Fruit fly (Drosophila melanogaster): ENCODE results near the gene CG7202.

The CG7202 gene

DNA sequence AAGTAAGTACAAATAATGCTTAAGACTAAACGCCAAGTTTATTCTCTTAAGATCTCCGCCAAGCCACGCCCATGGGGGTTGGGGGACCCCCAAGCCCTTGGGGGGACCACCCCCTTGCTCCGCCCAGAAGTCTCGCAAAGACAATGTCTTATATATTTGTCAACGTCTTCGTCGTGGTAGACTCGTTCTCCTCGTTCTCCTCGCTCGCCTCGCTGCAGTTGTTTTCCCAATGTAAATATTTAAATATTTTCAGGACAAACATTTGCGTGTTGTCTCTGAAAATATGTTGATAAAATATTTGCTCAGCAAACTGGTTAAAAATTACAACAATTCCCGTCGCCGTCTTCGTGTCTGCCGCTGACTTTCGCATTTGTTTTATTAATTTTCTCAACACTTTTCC, 28.3 kb downstream of the CG7202 start (continued):
- TF ChIP-seq sc (optimal IDR thresholded peaks at IDR 0.05) (no peak), sc (GFP tag; optimal IDR thresholded peaks at IDR 0.05) (peak; percentile 89), Neu2 (GFP tag; optimal IDR thresholded peaks at IDR 0.05; ENCODE audit: borderline replicate concordance) (peak; percentile 43), ftz-f1 (GFP tag; optimal IDR thresholded peaks at IDR 0.05) (no peak), Abd-B (GFP tag; optimal IDR thresholded peaks at IDR 0.05) (no peak), psq (GFP tag; optimal IDR thresholded peaks at IDR 0.05) (no peak), wdn (GFP tag; IDR thresholded peaks at IDR 0.05) (no peak), Dek (tag; optimal IDR thresholded peaks at IDR 0.05) (no peak), dpn (GFP tag; optimal IDR thresholded peaks at IDR 0.05) (no peak), CG4730 (GFP tag; IDR thresholded peaks at IDR 0.05) (no peak), CG13123 (GFP tag; optimal IDR thresholded peaks at IDR 0.05) (no peak), slp2 (GFP tag; optimal IDR thresholded peaks at IDR 0.05) (peak; percentile 25), fd96Cb (tag; optimal IDR thresholded peaks at IDR 0.05) (peak; percentile 75), klu (GFP tag; IDR thresholded peaks at IDR 0.05) (no peak), CG30403 (GFP tag; optimal IDR thresholded peaks at IDR 0.05) (no peak), CG4404 (GFP tag; IDR thresholded peaks at IDR 0.05) (peak; percentile 68), bbx (GFP tag; IDR thresholded peaks at IDR 0.05; ENCODE audit: partially characterized antibody) (no peak), NC2β (GFP tag; optimal IDR thresholded peaks at IDR 0.05) (peak; percentile 76), CG12155 (GFP tag; optimal IDR thresholded peaks at IDR 0.05) (no peak), exex (tag; optimal IDR thresholded peaks at IDR 0.05) (no peak), CG10543 (GFP tag; optimal IDR thresholded peaks at IDR 0.05) (no peak), CG18619 (GFP tag; optimal IDR thresholded peaks at IDR 0.05) (peak; percentile 74), amos (GFP tag; IDR thresholded peaks at IDR 0.05; ENCODE audit: partially characterized antibody) (no peak), CG13424 (tag; optimal IDR thresholded peaks at IDR 0.05) (peak; percentile 54), unc-4 (GFP tag; IDR thresholded peaks at IDR 0.05; ENCODE audit: partially characterized antibody) (no peak), grau (tag; optimal IDR thresholded peaks at IDR 0.05) (peak; percentile 58), fu2 (GFP tag; optimal IDR thresholded peaks at IDR 0.05) (no peak), Doc2 (GFP tag; IDR thresholded peaks at IDR 0.05) (no peak), knrl (GFP tag; IDR thresholded peaks at IDR 0.05; ENCODE audit: partially characterized antibody) (no peak), HLH4C (GFP tag; IDR thresholded peaks at IDR 0.05; ENCODE audit: partially characterized antibody) (no peak), Bgb (GFP tag; IDR thresholded peaks at IDR 0.05; ENCODE audit: partially characterized antibody) (no peak), CG13775 (GFP tag; optimal IDR thresholded peaks at IDR 0.05) (peak; percentile 43), odd (GFP tag; optimal IDR thresholded peaks at IDR 0.05) (peak; percentile 56), ken (GFP tag; IDR thresholded peaks at IDR 0.05) (peak; percentile 36; the same call in 1 of the 3 replicates), CG12744 (GFP tag; optimal IDR thresholded peaks at IDR 0.05) (peak; percentile 17), chn (GFP tag; optimal IDR thresholded peaks at IDR 0.05) (peak; percentile 15), NC2α (GFP tag; optimal IDR thresholded peaks at IDR 0.05) (peak; percentile 73), ranshi (GFP tag; IDR thresholded peaks at IDR 0.05) (peak; percentile 23; the same call in 1 of the 2 replicates), slbo (GFP tag; IDR thresholded peaks at IDR 0.05) (no peak), CG8388 (GFP tag; optimal IDR thresholded peaks at IDR 0.05) (peak; percentile 63), Trl (optimal IDR thresholded peaks at IDR 0.05) (no peak), Trl (GFP tag; optimal IDR thresholded peaks at IDR 0.05) (peak; percentile 63), CG17186 (GFP tag; optimal IDR thresholded peaks at IDR 0.05) (peak; percentile 63), CG10959 (GFP tag; IDR thresholded peaks at IDR 0.05) (peak; percentile 74), en (GFP tag; optimal IDR thresholded peaks at IDR 0.05) (no peak), Lhr (GFP tag; optimal IDR thresholded peaks at IDR 0.05) (peak; percentile 87), CG11504 (tag; optimal IDR thresholded peaks at IDR 0.05) (peak; percentile 68), bigmax (GFP tag; optimal IDR thresholded peaks at IDR 0.05) (peak; percentile 22), CG31441 (GFP tag; IDR thresholded peaks at IDR 0.05) (peak; percentile 88), lilli (GFP tag; optimal IDR thresholded peaks at IDR 0.05) (peak; percentile 0), CG11695 (GFP tag; IDR thresholded peaks at IDR 0.05) (peak; percentile 51; the same call in 2 of the 3 replicates), CG11398 (GFP tag; optimal IDR thresholded peaks at IDR 0.05) (peak; percentile 64)
